Worm (Caenorhabditis elegans) whole organism, young adult: ENCODE results near the gene ets-10.

Experiments used
- F22D6.2 ChIP-seq: sonication (generic microtip); optimal IDR thresholded peaks from 2 replicates; lab custom pipeline; 2016; ENCODE audit warnings: mild to moderate bottlenecking, missing genetic modification characterization, missing compliant biosample characterization
- Y79H2A.3 ChIP-seq: fragments of 200-800 bp; sonication (Bioruptor generic); conservative IDR thresholded peaks from 2 replicates; pipeline ENCODE4 v1.3.6; 2022; ENCODE audit warnings: missing genetic modification reagents, missing genetic modification characterization, missing compliant biosample characterization
- attf-5 ChIP-seq: fragments of 200-800 bp; sonication (Bioruptor generic); optimal IDR thresholded peaks from 2 replicates; lab custom pipeline; 2018; ENCODE audit warnings: mild to moderate bottlenecking, missing genetic modification characterization, missing compliant biosample characterization
- bed-1 ChIP-seq: fragments of 200-800 bp; sonication (Bioruptor generic); IDR thresholded peaks from 2 replicates; pipeline ENCODE4 v1.3.6; 2022; ENCODE audit warnings: missing genetic modification reagents, missing genetic modification characterization, missing compliant biosample characterization
- bed-2 ChIP-seq: fragments of 200-800 bp; sonication (Bioruptor generic); IDR thresholded peaks from 2 replicates; pipeline ENCODE4 v1.3.6; 2022; ENCODE audit warnings: missing genetic modification reagents, missing genetic modification characterization, missing compliant biosample characterization
- ceh-40 ChIP-seq: fragments of 200-800 bp; sonication (Bioruptor generic); IDR thresholded peaks from 2 replicates; pipeline ENCODE4 v1.3.6; 2022; ENCODE audit warnings: missing genetic modification characterization, missing compliant biosample characterization
- dpff-1 ChIP-seq: sonication (generic microtip); optimal IDR thresholded peaks from 2 replicates; lab custom pipeline; 2017; ENCODE audit warnings: mild to moderate bottlenecking, missing genetic modification characterization, missing compliant biosample characterization
- egl-18 ChIP-seq: fragments of 200-800 bp; sonication (Bioruptor generic); IDR thresholded peaks from 2 replicates; pipeline ENCODE4 v1.3.6; 2022; ENCODE audit warnings: missing genetic modification reagents, missing genetic modification characterization, missing compliant biosample characterization
- ekl-4 ChIP-seq: fragments of 200-800 bp; sonication (Bioruptor generic); IDR thresholded peaks from 2 replicates; pipeline ENCODE4 v1.3.6; 2022; ENCODE audit warnings: missing genetic modification reagents, missing genetic modification characterization, missing compliant biosample characterization
- gei-17 ChIP-seq: fragments of 200-800 bp; sonication (Bioruptor generic); optimal IDR thresholded peaks from 2 replicates; lab custom pipeline; 2018; ENCODE audit warnings: mild to moderate bottlenecking, missing genetic modification characterization, missing compliant biosample characterization
- hmg-20 ChIP-seq: fragments of 200-800 bp; sonication (Bioruptor generic); IDR thresholded peaks from 2 replicates; pipeline ENCODE4 v1.3.6; 2022; ENCODE audit warnings: missing genetic modification reagents, missing genetic modification characterization, missing compliant biosample characterization
- let-526 ChIP-seq: fragments of 200-800 bp; sonication (Bioruptor generic); IDR thresholded peaks from 2 replicates; pipeline ENCODE4 v1.3.6; 2022; ENCODE audit warnings: missing genetic modification reagents, missing genetic modification characterization, missing compliant biosample characterization
- lin-26 ChIP-seq: fragments of 200-800 bp; sonication (Bioruptor generic); IDR thresholded peaks from 2 replicates; pipeline ENCODE4 v1.3.6; 2022; ENCODE audit warnings: missing genetic modification reagents, missing genetic modification characterization, missing compliant biosample characterization
- lin-35 ChIP-seq, 3 experiments: fragments of 150-350 bp in 2 of 3; sonication (generic microtip) in 1 of 3; optimal IDR thresholded peaks; 2 replicates each; lab custom pipeline; 2014 to 2018; ENCODE audit warnings: missing biosample characterization in 3 of 3, missing genetic modification characterization in 3 of 3, missing genetic modification reagents in 3 of 3
- lin-40 ChIP-seq: sonication (generic microtip); optimal IDR thresholded peaks from 2 replicates; lab custom pipeline; 2016; ENCODE audit warnings: missing genetic modification characterization, mild to moderate bottlenecking, missing compliant biosample characterization, missing genotype, missing genetic modification reagents
- lsl-1 ChIP-seq: fragments of 200-800 bp; sonication (Bioruptor generic); optimal IDR thresholded peaks from 2 replicates; lab custom pipeline; 2018; ENCODE audit warnings: mild to moderate bottlenecking, missing genetic modification characterization, moderate library complexity, missing compliant biosample characterization
- madf-6 ChIP-seq: fragments of 200-800 bp; sonication (Bioruptor generic); IDR thresholded peaks from 2 replicates; pipeline ENCODE4 v1.3.6; 2022; ENCODE audit warnings: missing genetic modification reagents, missing genetic modification characterization, missing compliant biosample characterization
- mes-4 ChIP-seq: sonication (generic microtip); optimal IDR thresholded peaks from 2 replicates; lab custom pipeline; 2016; ENCODE audit warnings: missing genotype, missing genetic modification characterization, missing compliant biosample characterization
- nfya-1 ChIP-seq: sonication (generic microtip); optimal IDR thresholded peaks from 2 replicates; lab custom pipeline; 2017; ENCODE audit warnings: antibody characterized with exemption, missing compliant biosample characterization, missing genetic modification characterization, borderline replicate concordance; ENCODE audit not compliant: insufficient read depth
- nfyb-1 ChIP-seq: fragments of 200-800 bp; sonication (Bioruptor generic); IDR thresholded peaks from 2 replicates; pipeline ENCODE4 v1.3.6; 2022; ENCODE audit warnings: missing genetic modification reagents, missing genetic modification characterization, missing compliant biosample characterization
- nhr-120 ChIP-seq: fragments of 200-800 bp; sonication (Bioruptor generic); IDR thresholded peaks from 2 replicates; pipeline ENCODE4 v1.3.6; 2022; ENCODE audit warnings: missing genetic modification characterization, missing compliant biosample characterization
- nhr-80 ChIP-seq: sonication (generic microtip); optimal IDR thresholded peaks from 2 replicates; lab custom pipeline; 2016; ENCODE audit warnings: missing genetic modification characterization, missing compliant biosample characterization
- rcor-1 ChIP-seq: fragments of 200-800 bp; sonication (Bioruptor generic); IDR thresholded peaks from 2 replicates; pipeline ENCODE4 v1.3.6; 2022; ENCODE audit warnings: missing genetic modification reagents, missing genetic modification characterization, missing compliant biosample characterization
- repo-1 ChIP-seq: sonication (generic microtip); optimal IDR thresholded peaks from 2 replicates; lab custom pipeline; 2017; ENCODE audit warnings: mild to moderate bottlenecking, missing genetic modification characterization, missing compliant biosample characterization
- snpc-3.4 ChIP-seq: sonication (generic microtip); optimal IDR thresholded peaks from 2 replicates; lab custom pipeline; 2017; ENCODE audit warnings: missing genetic modification characterization, mild to moderate bottlenecking, missing compliant biosample characterization, antibody characterized with exemption, moderate library complexity, missing genotype, missing genetic modification reagents
- snpc-4 ChIP-seq, 5 experiments: fragments of 150-350 bp in 1 of 5; sonication (generic microtip) in 4 of 5; optimal IDR thresholded peaks; 2 replicates each; lab custom pipeline; 2014 to 2018; ENCODE audit warnings: missing genetic modification characterization in 5 of 5, missing biosample characterization in 3 of 5, antibody characterized with exemption in 2 of 5, mild to moderate bottlenecking in 2 of 5, missing compliant biosample characterization in 2 of 5, missing genotype in 2 of 5, moderate library complexity in 2 of 5, missing genetic modification reagents in 1 of 5
- tlf-1 ChIP-seq: fragments of 200-800 bp; sonication (Bioruptor generic); optimal IDR thresholded peaks from 2 replicates; lab custom pipeline; 2018; ENCODE audit warnings: mild to moderate bottlenecking, missing genetic modification characterization, missing compliant biosample characterization
- unc-130 ChIP-seq: sonication (generic microtip); optimal IDR thresholded peaks from 2 replicates; lab custom pipeline; 2016; ENCODE audit warnings: missing genetic modification reagents, missing genetic modification characterization, missing compliant biosample characterization
- ztf-18 ChIP-seq: sonication (generic microtip); optimal IDR thresholded peaks from 2 replicates; lab custom pipeline; 2016; ENCODE audit warnings: missing genotype, mild to moderate bottlenecking, missing genetic modification characterization, missing compliant biosample characterization
- ztf-22 ChIP-seq: fragments of 200-800 bp; sonication (Bioruptor generic); optimal IDR thresholded peaks from 2 replicates; lab custom pipeline; 2018; ENCODE audit warnings: mild to moderate bottlenecking, missing genetic modification characterization, moderate library complexity, missing compliant biosample characterization
- ztf-25 ChIP-seq: fragments of 200-800 bp; sonication (Bioruptor generic); IDR thresholded peaks from 2 replicates; pipeline ENCODE4 v1.3.6; 2022; ENCODE audit warnings: missing genetic modification reagents, missing genetic modification characterization, missing compliant biosample characterization
- ztf-6 ChIP-seq: fragments of 200-800 bp; sonication (Bioruptor generic); IDR thresholded peaks from 2 replicates; pipeline ENCODE4 v1.3.6; 2022; ENCODE audit warnings: missing genetic modification reagents, missing genetic modification characterization, missing compliant biosample characterization

ets-10 gene

DNA sequence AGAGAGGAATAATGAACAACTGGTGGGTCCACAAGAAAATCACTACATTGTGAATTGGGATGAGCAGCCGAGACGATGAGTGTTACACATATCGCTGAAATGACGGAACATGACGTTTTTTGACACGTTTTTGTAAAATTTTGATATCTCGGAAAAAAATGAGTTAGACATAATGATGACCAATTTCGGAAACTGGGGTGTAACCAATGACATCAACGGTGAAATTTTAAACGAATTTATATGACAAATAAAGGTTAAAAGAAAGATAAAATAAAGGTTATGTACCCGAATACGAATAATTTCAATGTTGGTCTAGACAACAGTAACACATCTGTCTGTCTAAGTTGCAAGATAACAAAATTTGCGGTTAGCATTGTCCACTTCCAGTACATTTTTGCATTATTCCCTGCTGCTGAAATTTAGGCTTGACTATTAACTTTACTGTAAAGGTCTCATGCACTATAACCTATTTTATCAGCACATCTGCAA is 4.7 kb upstream of the ets-10 start, which contains the start of the genes twk-28 and ets-9:
twk-28 (minus strand) TSS at position 51 of the 489 bp plus-strand sequence.
ets-9 (plus strand) TSS at position 410 of the 489 bp plus-strand sequence.
- TF ChIP-seq bed-1 (GFP tag; lab: Robert Waterston, UW) (no peak), ztf-25 (no peak), rcor-1 (GFP tag; lab: Robert Waterston, UW) (no peak), madf-6 (GFP tag; lab: Robert Waterston, UW) (no peak), mes-4 (tag; lab: Kevin White, UChicago) (no peak), F22D6.2 (tag; lab: Kevin White, UChicago) (no peak), snpc-3.4 (no peak), hmg-20 (GFP tag; lab: Robert Waterston, UW) (no peak), gei-17 (GFP tag; lab: Kevin White, UChicago) (no peak), ztf-6 (GFP tag; lab: Robert Waterston, UW) (no peak), attf-5 (GFP tag; lab: Kevin White, UChicago) (no peak), lsl-1 (no peak), egl-18 (GFP tag; lab: Robert Waterston, UW) (no peak), unc-130 (GFP tag; lab: Kevin White, UChicago) (no peak), Y79H2A.3 (GFP tag; lab: Robert Waterston, UW) (no peak), tlf-1 (no peak), ztf-18 (no peak)

DNA sequence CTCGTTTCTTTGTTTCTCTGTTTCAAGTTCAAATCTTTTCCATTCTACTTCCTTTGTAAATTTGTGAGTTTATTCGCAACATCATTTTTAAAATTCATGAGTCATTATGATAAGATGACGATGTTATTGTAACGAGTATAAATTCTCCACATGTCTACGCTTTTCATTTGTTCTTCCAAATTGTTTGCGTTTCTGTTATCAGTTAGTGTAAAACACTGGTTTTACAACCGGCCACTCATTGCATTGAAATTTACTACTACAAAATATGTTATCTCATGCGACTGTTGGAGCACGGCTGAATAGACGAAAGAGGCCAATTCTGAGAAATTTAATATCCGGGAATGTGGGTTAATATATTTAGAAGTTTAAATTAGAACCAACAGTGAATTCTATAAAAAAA is 1.6 kb upstream of the ets-10 start, which contains the start of gene C52B9.19:
C52B9.19 (plus strand) TSS at position 176 of the 400 bp plus-strand sequence.
- TF ChIP-seq dpff-1 (no peak), ekl-4 (GFP tag; lab: Robert Waterston, UW) (no peak), snpc-4 (GFP tag; optimal IDR thresholded peaks at IDR 0.05; lab: Kevin White, UChicago) (no peak), snpc-4 (tag; optimal IDR thresholded peaks at IDR 0.05; lab: Kevin White, UChicago) (no peak), ztf-22 (GFP tag; lab: Kevin White, UChicago) (no peak), lin-26 (GFP tag; lab: Robert Waterston, UW) (no peak), lin-35 (GFP tag; optimal IDR thresholded peaks at IDR 0.05; lab: Kevin White, UChicago) (no peak), let-526 (GFP tag; lab: Robert Waterston, UW) (no peak), egl-18 (GFP tag; lab: Robert Waterston, UW) (no peak)

DNA sequence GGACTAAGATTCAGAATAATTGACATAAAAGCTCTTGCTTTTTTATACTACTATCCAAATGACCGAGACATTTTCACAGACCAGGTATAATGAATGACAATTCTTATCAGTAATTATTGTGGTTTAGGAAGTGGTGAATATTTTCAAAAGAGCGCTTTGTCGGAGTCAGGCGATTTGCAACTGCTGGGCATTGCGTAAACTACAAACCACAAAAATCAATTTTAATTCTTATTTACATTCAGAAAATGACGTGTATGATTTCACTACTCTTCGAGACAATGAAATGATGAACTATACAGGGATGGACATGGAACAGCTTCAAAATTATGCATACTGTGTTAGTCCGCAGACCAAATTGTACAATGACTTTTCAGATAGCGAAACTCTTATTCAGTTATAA is 481 bp downstream of the ets-10 start:
- TF ChIP-seq nhr-80 (tag; lab: Kevin White, UChicago) (peak; percentile 65), nfya-1 (tag; lab: Kevin White, UChicago) (no peak)

DNA sequence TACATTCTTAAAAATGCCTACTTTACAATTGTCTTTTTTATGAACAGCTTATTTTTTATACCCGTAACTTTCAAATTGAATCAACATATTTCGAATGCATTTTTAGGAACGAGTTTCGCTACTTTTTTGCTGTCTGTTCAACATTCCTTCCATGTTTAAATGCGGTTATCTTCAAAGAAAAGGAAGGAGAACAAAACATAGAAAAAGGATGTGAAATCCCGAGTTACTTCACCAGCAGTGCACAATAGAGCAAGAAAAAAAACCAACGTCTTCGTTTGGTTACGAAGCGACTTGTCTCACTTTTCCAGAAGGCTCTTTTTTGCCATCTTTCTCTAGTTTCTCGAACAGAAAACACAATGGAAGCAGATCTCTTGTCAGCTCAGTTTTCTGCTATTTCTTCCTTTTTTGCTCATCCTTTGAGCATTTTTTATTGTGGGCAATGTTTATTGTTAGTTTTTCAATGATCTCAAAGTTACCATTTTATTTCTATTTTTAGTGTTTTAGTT is 1.7 kb downstream of the ets-10 start, which contains the start of gene cka-2:
cka-2 (plus strand) TSS at position 456 of the 506 bp plus-strand sequence.
- TF ChIP-seq nfyb-1 (GFP tag; lab: Robert Waterston, UW) (no peak), bed-2 (GFP tag; lab: Robert Waterston, UW) (no peak), repo-1 (tag; lab: Kevin White, UChicago) (no peak), nhr-120 (GFP tag; lab: Robert Waterston, UW) (no peak), lin-40 (no peak), ceh-40 (no peak)
- TF ChIP-seq, all 124 proteins: peak for 0
